Worm (Caenorhabditis elegans): ENCODE measurements around the gene twk-21.
A peak's percentile ranks its signal among the peaks of the same experiment; 100 is the strongest.

The twk-21 gene

DNA sequence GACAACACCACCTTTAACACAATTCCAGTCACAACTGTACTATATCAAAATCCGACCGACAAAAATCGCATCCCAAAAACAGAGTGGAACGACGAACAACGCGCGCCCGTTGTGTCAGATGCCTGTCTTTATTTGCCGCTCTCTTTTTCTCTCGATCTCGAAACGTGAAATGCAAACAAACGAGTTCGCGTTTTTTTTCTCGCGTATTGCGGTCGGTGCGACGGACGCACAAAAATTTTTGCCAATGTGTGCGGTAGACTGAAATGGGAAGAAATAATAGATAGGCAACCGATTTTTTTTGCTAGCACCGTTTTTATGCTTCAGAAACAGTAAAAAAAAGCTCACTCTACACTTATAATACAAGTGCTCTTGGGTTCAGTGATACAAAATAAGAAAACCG, 2.6 kb upstream of the twk-21 start:
- TF ChIP-seq pes-1 (GFP tag; IDR thresholded peaks at IDR 0.05): no peak
- no peak for TF ChIP-seq tbx-11 (GFP tag; IDR thresholded peaks at IDR 0.05)
- TF ChIP-seq tbx-37 (GFP tag; conservative IDR thresholded peaks at IDR 0.05): no peak
- no peak for TF ChIP-seq ceh-36 (tag; optimal IDR thresholded peaks at IDR 0.05)
- TF ChIP-seq flt-1 (GFP tag; IDR thresholded peaks at IDR 0.05): no peak
- TF ChIP-seq hmg-4 (GFP tag; optimal IDR thresholded peaks at IDR 0.05): no peak
- no peak for TF ChIP-seq F13C5.2 (tag; optimal IDR thresholded peaks at IDR 0.05)
- no peak for TF ChIP-seq ama-1 (optimal IDR thresholded peaks at IDR 0.05)
- no peak for TF ChIP-seq scrt-1 (GFP tag; IDR thresholded peaks at IDR 0.05)
- TF ChIP-seq ets-7 (tag; optimal IDR thresholded peaks at IDR 0.05): no peak
- TF ChIP-seq ceh-13 (GFP tag; optimal IDR thresholded peaks at IDR 0.05): no peak
- no peak for TF ChIP-seq sea-1 (GFP tag; conservative IDR thresholded peaks at IDR 0.05)
- no peak for TF ChIP-seq tra-4 (tag; optimal IDR thresholded peaks at IDR 0.05)
- no peak for TF ChIP-seq B0310.2 (tag; optimal IDR thresholded peaks at IDR 0.05)
- TF ChIP-seq hmbx-1 (tag; optimal IDR thresholded peaks at IDR 0.05): no peak
- no peak for TF ChIP-seq aly-1 (tag; optimal IDR thresholded peaks at IDR 0.05)
- TF ChIP-seq hnd-1 (tag; optimal IDR thresholded peaks at IDR 0.05): no peak

DNA sequence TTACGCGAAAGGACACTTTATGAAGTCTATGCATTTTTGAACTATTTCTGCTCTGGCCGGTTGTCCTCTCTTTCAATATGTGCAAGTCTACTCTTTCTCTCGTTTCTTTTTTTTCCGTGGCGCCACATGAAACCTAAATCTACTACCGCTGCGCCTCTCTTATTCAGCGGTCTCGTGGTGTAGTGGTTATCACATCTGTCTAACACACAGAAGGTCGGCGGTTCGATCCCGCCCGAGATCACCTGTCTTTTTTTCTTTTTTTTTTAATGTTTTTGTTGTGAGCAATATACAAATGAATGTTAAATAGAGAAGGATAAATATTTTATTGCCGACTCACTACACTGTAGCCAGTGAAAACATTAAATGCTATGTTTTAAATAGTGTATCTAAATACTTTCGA, 1.5 kb upstream of the twk-21 start:
- TF ChIP-seq pes-1 (GFP tag; IDR thresholded peaks at IDR 0.05) (peak; percentile 67), scrt-1 (GFP tag; IDR thresholded peaks at IDR 0.05) (0 out of 2 replicates have a peak, but pooled peaks have one; percentile 57), ceh-13 (GFP tag; optimal IDR thresholded peaks at IDR 0.05) (no peak), tbx-11 (GFP tag; IDR thresholded peaks at IDR 0.05) (peak; percentile 33; the same call in 1 of the 2 replicates), tbx-37 (GFP tag; conservative IDR thresholded peaks at IDR 0.05) (0 out of 2 replicates have a peak, but pooled peaks have one; percentile 40), hnd-1 (tag; optimal IDR thresholded peaks at IDR 0.05) (no peak), F13C5.2 (tag; optimal IDR thresholded peaks at IDR 0.05) (peak; percentile 60)

DNA sequence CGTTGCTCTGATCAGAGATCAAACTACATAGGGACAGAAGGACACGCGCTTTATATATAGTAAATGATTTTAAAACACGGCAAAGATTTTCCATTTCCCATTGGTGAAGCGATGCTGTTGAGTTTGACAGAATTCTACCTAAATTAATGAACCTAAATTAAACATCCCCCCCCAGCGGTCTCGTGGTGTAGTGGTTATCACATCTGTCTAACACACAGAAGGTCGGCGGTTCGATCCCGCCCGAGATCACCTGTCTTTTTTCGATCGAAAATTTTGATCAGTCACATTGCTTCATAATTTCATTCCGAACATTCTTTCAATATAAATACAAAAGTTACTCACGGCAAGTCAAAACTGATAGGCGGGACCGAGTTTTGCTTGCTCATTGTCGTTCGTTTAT, 475 bp upstream of the twk-21 start:
- TF ChIP-seq pes-1 (GFP tag; IDR thresholded peaks at IDR 0.05): peak; percentile 46; the same call in 1 of the 2 replicates
- 0 out of 2 replicates have a peak, but pooled peaks have one; percentile 21 for TF ChIP-seq tbx-37 (GFP tag; conservative IDR thresholded peaks at IDR 0.05)
- TF ChIP-seq sea-1 (GFP tag; conservative IDR thresholded peaks at IDR 0.05): 0 out of 2 replicates have a peak, but pooled peaks have one; percentile 14
- peak; percentile 52; the same call in 1 of the 2 replicates for TF ChIP-seq scrt-1 (GFP tag; IDR thresholded peaks at IDR 0.05)

DNA sequence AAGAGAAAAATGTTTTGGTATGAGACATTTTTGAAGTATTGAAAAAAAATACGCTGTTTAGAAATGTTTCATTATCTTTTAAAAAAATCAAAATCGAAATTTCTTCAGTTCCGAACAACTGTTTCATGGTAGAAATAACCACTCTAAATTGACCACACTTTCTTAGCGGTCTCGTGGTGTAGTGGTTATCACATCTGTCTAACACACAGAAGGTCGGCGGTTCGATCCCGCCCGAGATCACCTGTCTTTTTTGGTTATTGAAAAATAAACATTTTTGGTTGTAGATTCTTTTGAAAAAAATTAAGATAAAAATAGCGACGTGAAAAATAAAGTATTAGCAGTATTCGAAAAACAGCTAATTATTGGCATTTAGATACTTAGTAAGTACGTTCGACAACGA, 730 bp downstream of the twk-21 start:
- no peak for TF ChIP-seq scrt-1 (GFP tag; IDR thresholded peaks at IDR 0.05)
- no peak for TF ChIP-seq aly-1 (tag; optimal IDR thresholded peaks at IDR 0.05)
- TF ChIP-seq tra-4 (tag; optimal IDR thresholded peaks at IDR 0.05): no peak
- no peak for TF ChIP-seq tbx-37 (GFP tag; conservative IDR thresholded peaks at IDR 0.05)
- TF ChIP-seq flt-1 (GFP tag; IDR thresholded peaks at IDR 0.05): no peak
- TF ChIP-seq hmbx-1 (tag; optimal IDR thresholded peaks at IDR 0.05): no peak
- TF ChIP-seq hmg-4 (GFP tag; optimal IDR thresholded peaks at IDR 0.05): no peak
- no peak for TF ChIP-seq tbx-11 (GFP tag; IDR thresholded peaks at IDR 0.05)
- TF ChIP-seq ceh-36 (tag; optimal IDR thresholded peaks at IDR 0.05): no peak
- no peak for TF ChIP-seq sea-1 (GFP tag; conservative IDR thresholded peaks at IDR 0.05)
- no peak for TF ChIP-seq pes-1 (GFP tag; IDR thresholded peaks at IDR 0.05)
- no peak for TF ChIP-seq ets-7 (tag; optimal IDR thresholded peaks at IDR 0.05)
- TF ChIP-seq ceh-13 (GFP tag; optimal IDR thresholded peaks at IDR 0.05): no peak
- no peak for TF ChIP-seq F13C5.2 (tag; optimal IDR thresholded peaks at IDR 0.05)
- TF ChIP-seq hnd-1 (tag; optimal IDR thresholded peaks at IDR 0.05): no peak
- TF ChIP-seq B0310.2 (tag; optimal IDR thresholded peaks at IDR 0.05): no peak
- TF ChIP-seq ama-1 (optimal IDR thresholded peaks at IDR 0.05): no peak

DNA sequence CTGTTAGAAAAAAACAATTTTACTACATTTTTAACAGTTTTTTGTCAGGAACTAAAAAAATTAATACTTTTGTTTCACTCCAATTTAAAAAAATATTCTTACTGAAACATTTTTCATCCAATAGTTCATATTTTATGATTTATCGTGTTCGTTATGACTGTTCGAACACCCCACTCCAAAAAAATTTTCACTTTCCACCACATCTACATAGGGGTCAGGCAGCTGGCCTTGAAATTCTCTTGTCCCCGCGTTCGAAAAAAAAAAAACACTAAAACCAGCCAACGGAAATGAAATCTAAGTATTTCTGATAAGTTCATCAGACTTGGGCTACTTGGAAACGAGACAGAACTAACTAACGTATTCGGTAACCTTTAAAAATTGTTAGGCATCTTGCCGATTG, 6.5 kb downstream of the twk-21 start, which contains the start of gene twk-22:
twk-22 (plus strand) TSS at position 301 of the 400 bp plus-strand sequence.
- TF ChIP-seq flt-1 (GFP tag; IDR thresholded peaks at IDR 0.05): no peak
- TF ChIP-seq tbx-11 (GFP tag; IDR thresholded peaks at IDR 0.05): no peak
- no peak for TF ChIP-seq tbx-37 (GFP tag; conservative IDR thresholded peaks at IDR 0.05)
- TF ChIP-seq B0310.2 (tag; optimal IDR thresholded peaks at IDR 0.05): no peak
- TF ChIP-seq F13C5.2 (tag; optimal IDR thresholded peaks at IDR 0.05): no peak
- TF ChIP-seq hnd-1 (tag; optimal IDR thresholded peaks at IDR 0.05): no peak
- TF ChIP-seq aly-1 (tag; optimal IDR thresholded peaks at IDR 0.05): no peak
- no peak for TF ChIP-seq scrt-1 (GFP tag; IDR thresholded peaks at IDR 0.05)
- no peak for TF ChIP-seq ets-7 (tag; optimal IDR thresholded peaks at IDR 0.05)
- TF ChIP-seq tra-4 (tag; optimal IDR thresholded peaks at IDR 0.05): no peak
- no peak for TF ChIP-seq hmg-4 (GFP tag; optimal IDR thresholded peaks at IDR 0.05)
- TF ChIP-seq sea-1 (GFP tag; conservative IDR thresholded peaks at IDR 0.05): no peak
- TF ChIP-seq ama-1 (optimal IDR thresholded peaks at IDR 0.05): no peak
- TF ChIP-seq ceh-13 (GFP tag; optimal IDR thresholded peaks at IDR 0.05): no peak
- TF ChIP-seq pes-1 (GFP tag; IDR thresholded peaks at IDR 0.05): no peak
- no peak for TF ChIP-seq ceh-36 (tag; optimal IDR thresholded peaks at IDR 0.05)
- TF ChIP-seq hmbx-1 (tag; optimal IDR thresholded peaks at IDR 0.05): no peak

DNA sequence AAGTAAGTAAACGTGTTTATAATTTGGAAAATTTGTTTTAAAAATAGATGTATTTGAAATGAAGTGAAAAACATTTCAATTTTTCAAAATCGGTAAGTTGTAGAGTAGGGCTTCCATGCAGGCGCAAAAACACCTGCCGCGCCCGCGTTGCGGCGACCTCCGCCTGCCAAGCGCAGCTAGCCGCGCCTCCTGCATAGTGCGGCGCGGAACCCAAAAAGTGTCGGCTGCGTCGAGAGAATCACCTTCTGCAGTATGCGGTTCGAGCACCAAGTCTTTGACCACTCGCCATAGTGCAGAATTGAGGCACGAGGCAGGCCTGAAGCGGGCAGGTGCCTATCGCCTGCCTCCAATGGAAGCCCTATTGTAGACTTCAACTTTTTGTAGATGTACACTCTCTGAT, 10.0 kb downstream of the twk-21 start:
- TF ChIP-seq ceh-36 (tag; optimal IDR thresholded peaks at IDR 0.05) (no peak), aly-1 (tag; optimal IDR thresholded peaks at IDR 0.05) (no peak), B0310.2 (tag; optimal IDR thresholded peaks at IDR 0.05) (no peak), tbx-37 (GFP tag; conservative IDR thresholded peaks at IDR 0.05) (no peak), hmg-4 (GFP tag; optimal IDR thresholded peaks at IDR 0.05) (no peak), sea-1 (GFP tag; conservative IDR thresholded peaks at IDR 0.05) (no peak), tra-4 (tag; optimal IDR thresholded peaks at IDR 0.05) (no peak), flt-1 (GFP tag; IDR thresholded peaks at IDR 0.05) (no peak), ceh-13 (GFP tag; optimal IDR thresholded peaks at IDR 0.05) (no peak)

DNA sequence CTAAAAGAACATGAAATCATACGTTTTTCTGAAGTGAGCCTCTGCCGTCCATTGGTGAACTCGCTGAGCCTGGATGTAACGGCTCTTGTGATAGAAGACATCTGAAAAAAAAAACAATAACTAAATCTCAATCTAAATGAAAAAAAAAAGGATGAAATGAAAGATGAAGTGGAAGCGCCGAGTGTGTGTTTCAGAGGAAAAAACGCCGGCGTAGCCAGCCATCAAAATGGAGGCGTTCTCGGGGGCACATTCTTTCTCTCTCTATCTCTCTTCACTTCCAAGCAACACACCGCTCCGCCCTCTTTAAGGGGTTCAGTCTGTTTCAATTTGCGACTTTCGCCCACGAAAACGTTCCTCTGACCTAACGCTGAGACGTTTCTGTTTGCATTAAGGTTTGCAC, 17.9 kb downstream of the twk-21 start, which contains the start of gene T01B4.3:
T01B4.3 (minus strand) TSS at position 101 of the 400 bp plus-strand sequence.
- TF ChIP-seq sea-1 (GFP tag; conservative IDR thresholded peaks at IDR 0.05): no peak
- no peak for TF ChIP-seq ets-7 (tag; optimal IDR thresholded peaks at IDR 0.05)
- no peak for TF ChIP-seq aly-1 (tag; optimal IDR thresholded peaks at IDR 0.05)
- TF ChIP-seq ama-1 (optimal IDR thresholded peaks at IDR 0.05): no peak
- TF ChIP-seq flt-1 (GFP tag; IDR thresholded peaks at IDR 0.05): no peak
- no peak for TF ChIP-seq hmg-4 (GFP tag; optimal IDR thresholded peaks at IDR 0.05)
- no peak for TF ChIP-seq ceh-36 (tag; optimal IDR thresholded peaks at IDR 0.05)
- no peak for TF ChIP-seq tbx-11 (GFP tag; IDR thresholded peaks at IDR 0.05)
- no peak for TF ChIP-seq tra-4 (tag; optimal IDR thresholded peaks at IDR 0.05)
- TF ChIP-seq tbx-37 (GFP tag; conservative IDR thresholded peaks at IDR 0.05): no peak
- no peak for TF ChIP-seq hmbx-1 (tag; optimal IDR thresholded peaks at IDR 0.05)
- TF ChIP-seq hnd-1 (tag; optimal IDR thresholded peaks at IDR 0.05): no peak
- no peak for TF ChIP-seq ceh-13 (GFP tag; optimal IDR thresholded peaks at IDR 0.05)
- TF ChIP-seq pes-1 (GFP tag; IDR thresholded peaks at IDR 0.05): no peak
- no peak for TF ChIP-seq scrt-1 (GFP tag; IDR thresholded peaks at IDR 0.05)
- TF ChIP-seq B0310.2 (tag; optimal IDR thresholded peaks at IDR 0.05): no peak
- no peak for TF ChIP-seq F13C5.2 (tag; optimal IDR thresholded peaks at IDR 0.05)
